ENCODE assay signal across 1 fruit fly cellular context in genomic region chr2L:11037583-11038517, dm6.
TF ChIP-seq lines count a peak whose summit lies in the region.

No protein-coding gene starts in this region.

TF ChIP-seq in whole organism, embryonic, 481 proteins besides CTCF, POLR2A, EP300 and RAD21 (continued from another document and continues in another):
- TF ChIP-seq nerfin-2 (GFP tag; IDR thresholded peaks at IDR 0.05; lab: Robert Waterston, UW; ENCODE audit: partially characterized antibody) (0 out of 2 replicates have a peak, but pooled peaks have one; percentile 40), ac (GFP tag; optimal IDR thresholded peaks at IDR 0.05; lab: Kevin White, UChicago) (no peak), CG9817 (tag; optimal IDR thresholded peaks at IDR 0.05; lab: Kevin White, UChicago) (peak; percentile 17), CG4360 (GFP tag; IDR thresholded peaks at IDR 0.05; lab: Robert Waterston, UW) (no peak), ase (GFP tag; IDR thresholded peaks at IDR 0.05; lab: Robert Waterston, UW) (no peak), CG34422 (GFP tag; IDR thresholded peaks at IDR 0.05; lab: Robert Waterston, UW) (0 out of 3 replicates have a peak, but pooled peaks have one; percentile 27), Abd-B (GFP tag; optimal IDR thresholded peaks at IDR 0.05; lab: Kevin White, UChicago) (no peak), Ssrp (tag; optimal IDR thresholded peaks at IDR 0.05; lab: Kevin White, UChicago) (peak; percentile 63), peb (GFP tag; IDR thresholded peaks at IDR 0.05; lab: Robert Waterston, UW) (no peak), CG6272 (GFP tag; IDR thresholded peaks at IDR 0.05; lab: Robert Waterston, UW) (0 out of 2 replicates have a peak, but pooled peaks have one; percentile 20), Deaf1 (tag; optimal IDR thresholded peaks at IDR 0.05; lab: Kevin White, UChicago) (no peak), wek (GFP tag; optimal IDR thresholded peaks at IDR 0.05; lab: Kevin White, UChicago) (no peak), Dfd (GFP tag; optimal IDR thresholded peaks at IDR 0.05; lab: Kevin White, UChicago) (no peak), ERR (GFP tag; optimal IDR thresholded peaks at IDR 0.05; lab: Kevin White, UChicago) (no peak), vnd (GFP tag; IDR thresholded peaks at IDR 0.05; lab: Robert Waterston, UW; ENCODE audit: partially characterized antibody) (no peak), CG7839 (tag; optimal IDR thresholded peaks at IDR 0.05; lab: Kevin White, UChicago) (peak; percentile 66), Mes4 (GFP tag; optimal IDR thresholded peaks at IDR 0.05; lab: Kevin White, UChicago) (peak; percentile 62), inv (GFP tag; IDR thresholded peaks at IDR 0.05; lab: Robert Waterston, UW; ENCODE audit: partially characterized antibody) (no peak), Hr39 (optimal IDR thresholded peaks at IDR 0.05; lab: Kevin White, UChicago) (no peak), C15 (GFP tag; IDR thresholded peaks at IDR 0.05; lab: Robert Waterston, UW) (no peak), CG9727 (GFP tag; optimal IDR thresholded peaks at IDR 0.05; lab: Kevin White, UChicago) (peak; percentile 54), CG12071 (GFP tag; optimal IDR thresholded peaks at IDR 0.05; lab: Kevin White, UChicago) (no peak), Sox102F (GFP tag; optimal IDR thresholded peaks at IDR 0.05; lab: Kevin White, UChicago) (peak; percentile 76), CG10431 (GFP tag; optimal IDR thresholded peaks at IDR 0.05; lab: Kevin White, UChicago) (no peak), CG15696 (tag; optimal IDR thresholded peaks at IDR 0.05; lab: Kevin White, UChicago) (no peak), CG10543 (GFP tag; optimal IDR thresholded peaks at IDR 0.05; lab: Kevin White, UChicago) (peak; percentile 47), CG2889 (GFP tag; IDR thresholded peaks at IDR 0.05; lab: Robert Waterston, UW) (no peak), CG9215 (GFP tag; IDR thresholded peaks at IDR 0.05; lab: Robert Waterston, UW) (no peak), CG12942 (GFP tag; optimal IDR thresholded peaks at IDR 0.05; lab: Kevin White, UChicago) (no peak), HLHmδ (GFP tag; optimal IDR thresholded peaks at IDR 0.05; lab: Kevin White, UChicago) (no peak), TFAM (GFP tag; optimal IDR thresholded peaks at IDR 0.05; lab: Kevin White, UChicago) (no peak), HmgD (GFP tag; optimal IDR thresholded peaks at IDR 0.05; lab: Kevin White, UChicago) (no peak), CG10274 (GFP tag; optimal IDR thresholded peaks at IDR 0.05; lab: Kevin White, UChicago) (no peak), Dbx (GFP tag; IDR thresholded peaks at IDR 0.05; lab: Robert Waterston, UW) (no peak), az2 (GFP tag; optimal IDR thresholded peaks at IDR 0.05; lab: Kevin White, UChicago) (peak; percentile 71), Opbp (GFP tag; IDR thresholded peaks at IDR 0.05; lab: Robert Waterston, UW; ENCODE audit: partially characterized antibody) (no peak), ttk (GFP tag; IDR thresholded peaks at IDR 0.05; lab: Robert Waterston, UW) (peak; percentile 33; the same call in 1 of the 2 replicates), CG14710 (tag; optimal IDR thresholded peaks at IDR 0.05; lab: Kevin White, UChicago) (peak; percentile 22), CG6254 (GFP tag; optimal IDR thresholded peaks at IDR 0.05; lab: Kevin White, UChicago) (peak; percentile 29), mirr (GFP tag; optimal IDR thresholded peaks at IDR 0.05; lab: Kevin White, UChicago) (peak; percentile 35), grn (GFP tag; optimal IDR thresholded peaks at IDR 0.05; lab: Kevin White, UChicago) (peak; percentile 65), Hr78 (GFP tag; optimal IDR thresholded peaks at IDR 0.05; lab: Kevin White, UChicago) (peak in 1 of 2 experiments; percentile 99), odd (GFP tag; optimal IDR thresholded peaks at IDR 0.05; lab: Kevin White, UChicago) (peak; percentile 2), Tbp (GFP tag; optimal IDR thresholded peaks at IDR 0.05; lab: Kevin White, UChicago) (no peak), CG10209 (GFP tag; optimal IDR thresholded peaks at IDR 0.05; lab: Kevin White, UChicago) (peak; percentile 48), eve (GFP tag; optimal IDR thresholded peaks at IDR 0.05; lab: Kevin White, UChicago) (peak in 1 of 2 experiments; percentile 67), CG4282 (GFP tag; optimal IDR thresholded peaks at IDR 0.05; lab: Kevin White, UChicago) (peak; percentile 44), CG15269 (tag; optimal IDR thresholded peaks at IDR 0.05; lab: Kevin White, UChicago) (peak; percentile 65), sd (tag; optimal IDR thresholded peaks at IDR 0.05; lab: Kevin White, UChicago) (peak; percentile 29), CG31224 (GFP tag; IDR thresholded peaks at IDR 0.05; lab: Robert Waterston, UW) (no peak), CG17568 (GFP tag; optimal IDR thresholded peaks at IDR 0.05; lab: Kevin White, UChicago) (peak; percentile 9), Scr (GFP tag; IDR thresholded peaks at IDR 0.05; lab: Robert Waterston, UW; ENCODE audit: partially characterized antibody) (no peak), PHDP (tag; optimal IDR thresholded peaks at IDR 0.05; lab: Kevin White, UChicago) (peak; percentile 68), Oli (tag; optimal IDR thresholded peaks at IDR 0.05; lab: Kevin White, UChicago) (peak; percentile 80), psq (GFP tag; optimal IDR thresholded peaks at IDR 0.05; lab: Kevin White, UChicago) (no peak), insv (GFP tag; optimal IDR thresholded peaks at IDR 0.05; lab: Kevin White, UChicago) (no peak), hbn (GFP tag; IDR thresholded peaks at IDR 0.05; lab: Robert Waterston, UW; ENCODE audit: partially characterized antibody) (no peak), tna (GFP tag; IDR thresholded peaks at IDR 0.05; lab: Robert Waterston, UW; ENCODE audit: partially characterized antibody) (no peak), CG15073 (GFP tag; optimal IDR thresholded peaks at IDR 0.05; lab: Kevin White, UChicago) (no peak), E2f2 (GFP tag; IDR thresholded peaks at IDR 0.05; lab: Robert Waterston, UW) (peak; percentile 46; the same call in 1 of the 2 replicates), otp (GFP tag; IDR thresholded peaks at IDR 0.05; lab: Robert Waterston, UW) (peak; percentile 28; the same call in 1 of the 3 replicates), Side (GFP tag; optimal IDR thresholded peaks at IDR 0.05; lab: Kevin White, UChicago) (peak; percentile 27), gcm (GFP tag; optimal IDR thresholded peaks at IDR 0.05; lab: Kevin White, UChicago) (peak; percentile 49), CG10565 (GFP tag; optimal IDR thresholded peaks at IDR 0.05; lab: Kevin White, UChicago) (no peak), her (GFP tag; optimal IDR thresholded peaks at IDR 0.05; lab: Kevin White, UChicago) (no peak), CG2129 (GFP tag; IDR thresholded peaks at IDR 0.05; lab: Robert Waterston, UW; ENCODE audit: partially characterized antibody) (no peak), CG7786 (GFP tag; optimal IDR thresholded peaks at IDR 0.05; lab: Kevin White, UChicago) (peak; percentile 33), CG18599 (GFP tag; optimal IDR thresholded peaks at IDR 0.05; lab: Kevin White, UChicago) (peak; percentile 42), p53 (GFP tag; optimal IDR thresholded peaks at IDR 0.05; lab: Kevin White, UChicago) (no peak), seq (GFP tag; IDR thresholded peaks at IDR 0.05; lab: Robert Waterston, UW) (peak; percentile 52; the same call in 1 of the 2 replicates), Lim3 (GFP tag; IDR thresholded peaks at IDR 0.05; lab: Robert Waterston, UW) (no peak), CG9932 (GFP tag; IDR thresholded peaks at IDR 0.05; lab: Robert Waterston, UW) (no peak), CG4404 (GFP tag; IDR thresholded peaks at IDR 0.05; lab: Robert Waterston, UW) (no peak), stwl (tag; optimal IDR thresholded peaks at IDR 0.05; lab: Kevin White, UChicago) (no peak), ems (GFP tag; optimal IDR thresholded peaks at IDR 0.05; lab: Kevin White, UChicago) (no peak), Myb (GFP tag; optimal IDR thresholded peaks at IDR 0.05; lab: Kevin White, UChicago) (peak; percentile 3), slbo (GFP tag; IDR thresholded peaks at IDR 0.05; lab: Robert Waterston, UW) (peak; percentile 43), grau (tag; optimal IDR thresholded peaks at IDR 0.05; lab: Kevin White, UChicago) (peak; percentile 69), CG14441 (GFP tag; IDR thresholded peaks at IDR 0.05; lab: Robert Waterston, UW) (no peak), Nf-YA (GFP tag; IDR thresholded peaks at IDR 0.05; lab: Robert Waterston, UW) (no peak), repo (GFP tag; optimal IDR thresholded peaks at IDR 0.05; lab: Kevin White, UChicago) (no peak), CG6683 (GFP tag; optimal IDR thresholded peaks at IDR 0.05; lab: Kevin White, UChicago) (no peak), vvl (GFP tag; IDR thresholded peaks at IDR 0.05; lab: Robert Waterston, UW) (peak; percentile 45; the same call in 1 of the 2 replicates), Meics (GFP tag; optimal IDR thresholded peaks at IDR 0.05; lab: Kevin White, UChicago) (peak; percentile 52), sug (tag; optimal IDR thresholded peaks at IDR 0.05; lab: Kevin White, UChicago) (no peak), bigmax (GFP tag; optimal IDR thresholded peaks at IDR 0.05; lab: Kevin White, UChicago) (no peak), sim (GFP tag; IDR thresholded peaks at IDR 0.05; lab: Robert Waterston, UW) (0 out of 2 replicates have a peak, but pooled peaks have one; percentile 18), dm (GFP tag; optimal IDR thresholded peaks at IDR 0.05; lab: Kevin White, UChicago) (no peak), CG16815 (GFP tag; optimal IDR thresholded peaks at IDR 0.05; lab: Kevin White, UChicago) (peak; percentile 52), ci (GFP tag; IDR thresholded peaks at IDR 0.05; lab: Robert Waterston, UW) (0 out of 3 replicates have a peak, but pooled peaks have one; percentile 45), fd102C (GFP tag; optimal IDR thresholded peaks at IDR 0.05; lab: Kevin White, UChicago) (no peak), Optix (GFP tag; IDR thresholded peaks at IDR 0.05; lab: Robert Waterston, UW) (0 out of 3 replicates have a peak, but pooled peaks have one; percentile 7), chif (GFP tag; optimal IDR thresholded peaks at IDR 0.05; lab: Kevin White, UChicago) (peak in 1 of 2 experiments; percentile 58), gsb-n (tag; optimal IDR thresholded peaks at IDR 0.05; lab: Kevin White, UChicago) (peak; percentile 67), unpg (GFP tag; optimal IDR thresholded peaks at IDR 0.05; lab: Kevin White, UChicago) (peak; percentile 76), sr (GFP tag; IDR thresholded peaks at IDR 0.05; lab: Robert Waterston, UW) (no peak), CG17361 (GFP tag; IDR thresholded peaks at IDR 0.05; lab: Robert Waterston, UW) (peak; percentile 65; the same call in 1 of the 3 replicates), CG12299 (tag; optimal IDR thresholded peaks at IDR 0.05; lab: Kevin White, UChicago) (no peak), CG13775 (GFP tag; optimal IDR thresholded peaks at IDR 0.05; lab: Kevin White, UChicago) (peak; percentile 50), Hr3 (GFP tag; optimal IDR thresholded peaks at IDR 0.05; lab: Kevin White, UChicago) (peak; percentile 51), pan (optimal IDR thresholded peaks at IDR 0.05; lab: Kevin White, UChicago) (no peak), pan (GFP tag; optimal IDR thresholded peaks at IDR 0.05 in 1 of 2, IDR thresholded peaks at IDR 0.05 in 1 of 2) (no peak), sqz (GFP tag; optimal IDR thresholded peaks at IDR 0.05; lab: Kevin White, UChicago) (no peak), CG10654 (GFP tag; optimal IDR thresholded peaks at IDR 0.05; lab: Kevin White, UChicago) (no peak), CG13424 (tag; optimal IDR thresholded peaks at IDR 0.05; lab: Kevin White, UChicago) (peak; percentile 63), CG11085 (GFP tag; IDR thresholded peaks at IDR 0.05; lab: Robert Waterston, UW) (no peak), cato (GFP tag; optimal IDR thresholded peaks at IDR 0.05; lab: Kevin White, UChicago; ENCODE audit: borderline replicate concordance) (peak; percentile 26), CG31388 (GFP tag; optimal IDR thresholded peaks at IDR 0.05; lab: Kevin White, UChicago) (no peak), CG31365 (tag; optimal IDR thresholded peaks at IDR 0.05; lab: Kevin White, UChicago) (no peak), CG4854 (GFP tag; optimal IDR thresholded peaks at IDR 0.05; lab: Kevin White, UChicago) (no peak), lab (GFP tag; optimal IDR thresholded peaks at IDR 0.05; lab: Kevin White, UChicago) (peak; percentile 35), dimm (GFP tag; IDR thresholded peaks at IDR 0.05; lab: Robert Waterston, UW) (no peak), Jarid2 (GFP tag; optimal IDR thresholded peaks at IDR 0.05; lab: Kevin White, UChicago) (no peak), dan (GFP tag; IDR thresholded peaks at IDR 0.05; lab: Robert Waterston, UW) (no peak), CG7372 (GFP tag; IDR thresholded peaks at IDR 0.05; lab: Robert Waterston, UW) (no peak), D19B (GFP tag; optimal IDR thresholded peaks at IDR 0.05; lab: Kevin White, UChicago) (no peak), fd3F (GFP tag; optimal IDR thresholded peaks at IDR 0.05; lab: Kevin White, UChicago) (no peak), CG11695 (GFP tag; IDR thresholded peaks at IDR 0.05; lab: Robert Waterston, UW) (0 out of 3 replicates have a peak, but pooled peaks have one; percentile 45), Antp (GFP tag; optimal IDR thresholded peaks at IDR 0.05; lab: Kevin White, UChicago) (peak; percentile 7), CG6689 (GFP tag; IDR thresholded peaks at IDR 0.05; lab: Robert Waterston, UW) (peak; percentile 52), CG7745 (tag; optimal IDR thresholded peaks at IDR 0.05; lab: Kevin White, UChicago) (no peak), Xrp1 (GFP tag; IDR thresholded peaks at IDR 0.05; lab: Robert Waterston, UW) (peak; percentile 30; the same call in 1 of the 2 replicates), crp (GFP tag; optimal IDR thresholded peaks at IDR 0.05; lab: Kevin White, UChicago) (no peak), CG3163 (GFP tag; optimal IDR thresholded peaks at IDR 0.05; lab: Kevin White, UChicago) (no peak), CG5180 (GFP tag; optimal IDR thresholded peaks at IDR 0.05; lab: Kevin White, UChicago) (peak; percentile 84), NC2α (GFP tag; optimal IDR thresholded peaks at IDR 0.05; lab: Kevin White, UChicago) (peak; percentile 58), ewg (GFP tag; optimal IDR thresholded peaks at IDR 0.05; lab: Kevin White, UChicago) (peak; percentile 41), crol (GFP tag; IDR thresholded peaks at IDR 0.05; lab: Robert Waterston, UW) (peak; percentile 88), Lpt (GFP tag; optimal IDR thresholded peaks at IDR 0.05; lab: Kevin White, UChicago) (no peak), h (optimal IDR thresholded peaks at IDR 0.05; lab: Kevin White, UChicago) (no peak), gem (tag; optimal IDR thresholded peaks at IDR 0.05; lab: Kevin White, UChicago) (peak; percentile 87), CG17612 (GFP tag; IDR thresholded peaks at IDR 0.05; lab: Robert Waterston, UW) (no peak)
